Worm (Caenorhabditis elegans) whole organism, young adult: ENCODE measurements around the gene ccch-2.
"Not testable (repeated sequence)": the region's sequence is repeated elsewhere in the genome, so short reads cannot be mapped to it uniquely, and the experiment has no call there.

ENCODE experiments used
- B0261.1 ChIP-seq: sonication (generic microtip); optimal IDR thresholded peaks from 2 replicates; lab custom pipeline; 2016; ENCODE audit warnings: mild to moderate bottlenecking, missing genetic modification characterization, moderate library complexity, missing compliant biosample characterization
- F23B12.7 ChIP-seq: sonication (generic microtip); optimal IDR thresholded peaks from 2 replicates; lab custom pipeline; 2017; ENCODE audit warnings: missing genetic modification characterization, mild to moderate bottlenecking, missing compliant biosample characterization, antibody characterized with exemption, moderate library complexity; ENCODE audit not compliant: insufficient read depth
- K11D2.4 ChIP-seq: fragments of 200-800 bp; sonication (Bioruptor generic); IDR thresholded peaks from 2 replicates; pipeline ENCODE4 v1.3.6; 2022; ENCODE audit warnings: missing genetic modification reagents, missing genetic modification characterization, missing compliant biosample characterization
- K12H6.12 ChIP-seq: fragments of 200-800 bp; sonication (Bioruptor generic); optimal IDR thresholded peaks from 2 replicates; lab custom pipeline; 2018; ENCODE audit warnings: mild to moderate bottlenecking, missing genetic modification characterization, missing compliant biosample characterization
- aptf-3 ChIP-seq: fragments of 200-800 bp; sonication (Bioruptor generic); IDR thresholded peaks from 2 replicates; pipeline ENCODE4 v1.3.6; 2022; ENCODE audit warnings: missing genetic modification characterization, missing compliant biosample characterization
- atf-7 ChIP-seq: sonication (generic microtip); optimal IDR thresholded peaks from 2 replicates; lab custom pipeline; 2017; ENCODE audit warnings: mild to moderate bottlenecking, missing genetic modification characterization, missing compliant biosample characterization
- athp-1 ChIP-seq: sonication (generic microtip); optimal IDR thresholded peaks from 2 replicates; lab custom pipeline; 2017; ENCODE audit warnings: mild to moderate bottlenecking, missing genetic modification characterization, missing compliant biosample characterization
- attf-6 ChIP-seq: fragments of 200-800 bp; sonication (Bioruptor generic); IDR thresholded peaks from 2 replicates; pipeline ENCODE4 v1.3.6; 2022; ENCODE audit warnings: missing genetic modification reagents, missing genetic modification characterization, missing compliant biosample characterization
- die-1 ChIP-seq: sonication (generic microtip); optimal IDR thresholded peaks from 2 replicates; lab custom pipeline; 2016; ENCODE audit warnings: missing genotype, mild to moderate bottlenecking, missing genetic modification characterization, missing compliant biosample characterization
- efl-1 ChIP-seq: fragments of 150-350 bp; optimal IDR thresholded peaks from 2 replicates; lab custom pipeline; 2014; ENCODE audit warnings: missing biosample characterization, missing genetic modification reagents, missing genetic modification characterization
- egl-18 ChIP-seq: fragments of 200-800 bp; sonication (Bioruptor generic); IDR thresholded peaks from 2 replicates; pipeline ENCODE4 v1.3.6; 2022; ENCODE audit warnings: missing genetic modification reagents, missing genetic modification characterization, missing compliant biosample characterization
- ets-4 ChIP-seq: fragments of 200-800 bp; sonication (Bioruptor generic); optimal IDR thresholded peaks from 2 replicates; lab custom pipeline; 2018; ENCODE audit warnings: mild to moderate bottlenecking, missing genetic modification characterization, missing compliant biosample characterization
- hlh-26 ChIP-seq: fragments of 200-800 bp; sonication (Bioruptor generic); conservative IDR thresholded peaks from 2 replicates; pipeline ENCODE4 v1.3.6; 2022; ENCODE audit warnings: missing genetic modification reagents, missing genetic modification characterization, missing compliant biosample characterization
- hmg-1.2 ChIP-seq: fragments of 200-800 bp; sonication (Bioruptor generic); IDR thresholded peaks from 2 replicates; pipeline ENCODE4 v1.3.6; 2022; ENCODE audit warnings: missing genetic modification reagents, missing genetic modification characterization, missing compliant biosample characterization
- hmg-20 ChIP-seq: fragments of 200-800 bp; sonication (Bioruptor generic); IDR thresholded peaks from 2 replicates; pipeline ENCODE4 v1.3.6; 2022; ENCODE audit warnings: missing genetic modification reagents, missing genetic modification characterization, missing compliant biosample characterization
- let-607 ChIP-seq, 2 experiments: fragments of 200-800 bp in 1 of 2; sonication (Bioruptor generic) in 1 of 2; sonication (generic microtip) in 1 of 2; optimal IDR thresholded peaks; 2 replicates each; lab custom pipeline; 2016 to 2018; ENCODE audit warnings: mild to moderate bottlenecking in 2 of 2, missing compliant biosample characterization in 2 of 2, missing genetic modification characterization in 2 of 2, moderate library complexity in 2 of 2, missing genotype in 1 of 2
- lsy-27 ChIP-seq: sonication (generic microtip); optimal IDR thresholded peaks from 2 replicates; lab custom pipeline; 2017; ENCODE audit warnings: missing genetic modification characterization, mild to moderate bottlenecking, missing compliant biosample characterization, antibody characterized with exemption, missing genotype, borderline replicate concordance; ENCODE audit not compliant: insufficient read depth
- madf-10 ChIP-seq: sonication (generic microtip); optimal IDR thresholded peaks from 2 replicates; lab custom pipeline; 2016; ENCODE audit warnings: mild to moderate bottlenecking, missing genetic modification characterization, missing compliant biosample characterization
- madf-3 ChIP-seq: fragments of 200-800 bp; sonication (Bioruptor generic); IDR thresholded peaks from 2 replicates; pipeline ENCODE4 v1.3.6; 2022; ENCODE audit warnings: missing genetic modification reagents, missing genetic modification characterization, missing compliant biosample characterization
- mcd-1 ChIP-seq: fragments of 200-800 bp; sonication (Bioruptor generic); IDR thresholded peaks from 2 replicates; pipeline ENCODE4 v1.3.6; 2022; ENCODE audit warnings: missing genetic modification reagents, missing genetic modification characterization, missing compliant biosample characterization
- mxl-1 ChIP-seq: sonication (generic microtip); optimal IDR thresholded peaks from 2 replicates; lab custom pipeline; 2016; ENCODE audit warnings: missing genetic modification characterization, missing compliant biosample characterization
- nhr-90 ChIP-seq: sonication (generic microtip); optimal IDR thresholded peaks from 2 replicates; lab custom pipeline; 2016; ENCODE audit warnings: missing genotype, mild to moderate bottlenecking, missing genetic modification characterization, missing compliant biosample characterization
- pbrm-1 ChIP-seq: fragments of 200-800 bp; sonication (Bioruptor generic); IDR thresholded peaks from 2 replicates; pipeline ENCODE4 v1.3.6; 2022; ENCODE audit warnings: missing genetic modification reagents, missing genetic modification characterization, missing compliant biosample characterization
- pha-4 ChIP-seq: fragments of 150-350 bp; sonication (generic microtip); optimal IDR thresholded peaks from 2 replicates; lab custom pipeline; 2014; ENCODE audit warnings: missing biosample characterization, missing genetic modification reagents, missing genetic modification characterization
- rpc-1 ChIP-seq, 2 experiments: fragments of 150-350 bp in 1 of 2; sonication (generic microtip) in 1 of 2; optimal IDR thresholded peaks; 2 replicates each; lab custom pipeline; 2014 to 2018; ENCODE audit warnings: missing biosample characterization in 1 of 2, missing genetic modification characterization in 1 of 2, missing genetic modification reagents in 1 of 2, missing genotype in 1 of 2
- snpc-1.1 ChIP-seq: sonication (generic microtip); optimal IDR thresholded peaks from 2 replicates; lab custom pipeline; 2017; ENCODE audit warnings: missing genetic modification characterization, mild to moderate bottlenecking, missing compliant biosample characterization, antibody characterized with exemption, moderate library complexity, missing genotype, missing genetic modification reagents; ENCODE audit not compliant: insufficient read depth
- snpc-4 ChIP-seq, 5 experiments: fragments of 150-350 bp in 1 of 5; sonication (generic microtip) in 4 of 5; optimal IDR thresholded peaks; 2 replicates each; lab custom pipeline; 2014 to 2018; ENCODE audit warnings: missing genetic modification characterization in 5 of 5, missing biosample characterization in 3 of 5, antibody characterized with exemption in 2 of 5, mild to moderate bottlenecking in 2 of 5, missing compliant biosample characterization in 2 of 5, missing genotype in 2 of 5, moderate library complexity in 2 of 5, missing genetic modification reagents in 1 of 5
- sptf-2 ChIP-seq: fragments of 200-800 bp; sonication (Bioruptor generic); optimal IDR thresholded peaks from 2 replicates; lab custom pipeline; 2018; ENCODE audit warnings: mild to moderate bottlenecking, missing genetic modification characterization, missing compliant biosample characterization
- tbp1 ChIP-seq: fragments of 200-800 bp; sonication (Bioruptor generic); optimal IDR thresholded peaks from 2 replicates; lab custom pipeline; 2018; ENCODE audit warnings: mild to moderate bottlenecking, missing genetic modification characterization, missing compliant biosample characterization
- ztf-28 ChIP-seq: fragments of 200-800 bp; sonication (Bioruptor generic); IDR thresholded peaks from 2 replicates; pipeline ENCODE4 v1.3.6; 2022; ENCODE audit warnings: missing genetic modification reagents, missing genetic modification characterization, missing compliant biosample characterization

ccch-2 gene

DNA sequence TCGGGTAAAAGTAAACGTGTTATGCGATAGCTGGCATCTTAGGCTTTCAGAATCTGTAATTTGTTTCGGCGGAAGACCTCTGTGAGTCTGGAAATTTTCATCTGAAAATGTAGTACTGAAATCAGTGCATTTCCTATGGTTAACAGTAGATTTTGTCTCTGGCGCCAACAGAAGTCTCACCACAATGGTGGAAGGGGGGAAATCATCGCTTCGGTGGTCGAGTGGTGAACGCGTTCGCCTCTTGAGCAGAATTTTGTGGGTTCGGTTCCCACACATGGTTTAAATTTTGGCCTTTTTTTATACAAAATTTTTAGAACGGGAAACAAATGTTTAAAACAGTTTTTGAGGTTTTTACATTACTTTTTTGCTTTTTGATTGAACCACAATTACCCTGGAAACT lies 17.7 kb upstream of the ccch-2 start:
- TF ChIP-seq snpc-4 (GFP tag; optimal IDR thresholded peaks at IDR 0.05; lab: Kevin White, UChicago); rpc-1 (optimal IDR thresholded peaks at IDR 0.05; lab: Kevin White, UChicago): not testable (repeated sequence)
- TF ChIP-seq snpc-4 (tag; optimal IDR thresholded peaks at IDR 0.05; lab: Kevin White, UChicago) (peak in 1 of 4 experiments; percentile 86), rpc-1 (tag; optimal IDR thresholded peaks at IDR 0.05; lab: Kevin White, UChicago) (peak; percentile 51), tbp1 (peak; percentile 79), attf-6 (GFP tag; lab: Robert Waterston, UW) (peak; percentile 95), hmg-1.2 (GFP tag; lab: Robert Waterston, UW) (peak; percentile 46; the same call in 1 of the 2 replicates), B0261.1 (peak; percentile 55)
- TF ChIP-seq, all 124 proteins: peak for 6; not testable (repeated sequence) for 118

DNA sequence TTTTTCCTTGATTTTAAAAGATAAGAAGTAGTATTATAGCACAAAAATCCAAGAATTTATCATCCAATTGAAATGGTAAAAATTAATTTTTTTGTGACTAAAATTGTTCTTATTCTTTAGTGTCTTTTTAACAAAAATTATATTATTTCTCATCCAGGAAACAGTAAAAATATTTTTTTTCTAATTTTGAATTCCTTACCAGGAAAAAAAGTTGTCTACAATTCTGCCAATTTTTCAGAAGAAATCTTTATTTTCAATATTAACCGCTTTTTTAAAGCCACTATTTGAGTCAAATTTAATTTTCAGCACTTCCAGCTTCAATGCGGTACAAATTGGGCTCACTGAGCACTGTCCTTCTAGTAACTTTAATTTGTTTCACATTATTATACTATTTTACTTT lies 7.0 kb upstream of the ccch-2 start, which contains the start of gene F38C2.4:
TSS of gene F38C2.4 (plus strand) at position 301 of the 400 bp plus-strand sequence.
- TF ChIP-seq lsy-27 = no peak
- TF ChIP-seq snpc-4 (GFP tag; optimal IDR thresholded peaks at IDR 0.05; lab: Kevin White, UChicago) = no peak
- peak in 2 of 4 experiments; percentile 12 to 43 for TF ChIP-seq snpc-4 (tag; optimal IDR thresholded peaks at IDR 0.05; lab: Kevin White, UChicago)
- TF ChIP-seq, all 124 proteins: peak for 1

DNA sequence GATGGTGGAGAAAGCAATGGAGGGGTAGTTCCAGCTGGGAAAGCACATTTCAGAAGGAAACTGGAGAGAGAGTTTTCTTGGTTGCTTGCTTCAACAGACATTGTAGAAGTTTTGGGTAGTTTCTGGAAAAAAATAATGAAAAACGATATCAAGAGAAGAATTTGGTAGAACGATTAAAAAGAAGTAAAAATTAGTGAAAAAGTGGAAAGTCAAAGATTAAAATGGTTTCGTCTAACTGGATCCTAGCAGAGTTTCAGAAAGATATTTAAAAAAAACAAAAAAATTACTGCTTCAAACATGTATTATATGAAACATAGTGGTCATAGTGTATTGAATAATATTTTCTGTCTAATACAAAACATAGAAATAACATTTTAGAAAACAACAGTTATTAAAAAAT lies 711 bp upstream of the ccch-2 start, which contains the start of gene F38C2.7:
TSS of gene F38C2.7 (minus strand) at position 101 of the 400 bp plus-strand sequence.
- TF ChIP-seq madf-10 (no peak), mxl-1 (tag; lab: Kevin White, UChicago) (no peak), pha-4 (no peak), sptf-2 (GFP tag; lab: Kevin White, UChicago) (no peak), die-1 (tag; lab: Kevin White, UChicago) (no peak), hmg-20 (GFP tag; lab: Robert Waterston, UW) (no peak), egl-18 (GFP tag; lab: Robert Waterston, UW) (no peak), K11D2.4 (GFP tag; lab: Robert Waterston, UW) (no peak), efl-1 (GFP tag; lab: Kevin White, UChicago) (no peak), hlh-26 (GFP tag; lab: Robert Waterston, UW) (no peak), pbrm-1 (GFP tag; lab: Robert Waterston, UW) (no peak)

DNA sequence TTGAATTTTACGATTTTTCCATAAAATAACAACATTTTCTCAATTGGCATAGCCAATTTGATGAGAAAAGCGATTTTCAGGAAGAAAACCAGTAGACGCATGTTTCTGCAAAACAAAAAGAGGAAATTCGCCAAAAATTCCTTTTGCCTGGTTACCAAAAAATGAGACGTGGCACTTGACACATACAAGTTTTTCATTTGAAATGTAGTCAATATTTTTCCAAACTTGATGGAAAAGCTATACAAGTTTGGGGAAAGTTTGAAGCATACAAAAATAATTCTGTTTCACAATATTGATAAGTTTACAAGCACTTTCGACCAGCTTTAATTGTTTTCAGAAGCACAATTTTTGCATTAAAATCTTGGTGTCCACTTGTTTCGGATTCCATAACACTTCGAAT lies 2.6 kb downstream of the ccch-2 start, which contains the start of gene clec-191:
TSS of gene clec-191 (minus strand) at position 101 of the 400 bp plus-strand sequence.
- TF ChIP-seq nhr-90 (tag; lab: Kevin White, UChicago) = no peak
- TF ChIP-seq athp-1 (tag; lab: Kevin White, UChicago) = no peak
- TF ChIP-seq sptf-2 (GFP tag; lab: Kevin White, UChicago) = no peak
- no peak for TF ChIP-seq aptf-3 (GFP tag; lab: Robert Waterston, UW)
- no peak for TF ChIP-seq atf-7 (tag; lab: Kevin White, UChicago)
- no peak for TF ChIP-seq K12H6.12 (tag; lab: Kevin White, UChicago)
- no peak for TF ChIP-seq mcd-1 (GFP tag; lab: Robert Waterston, UW)
- TF ChIP-seq ets-4 (GFP tag; lab: Kevin White, UChicago) = no peak
- no peak for TF ChIP-seq snpc-1.1 (tag; lab: Kevin White, UChicago)
- no peak for TF ChIP-seq ztf-28 (GFP tag; lab: Robert Waterston, UW)
- TF ChIP-seq let-607 (tag; optimal IDR thresholded peaks at IDR 0.05; lab: Kevin White, UChicago) = no peak
- no peak for TF ChIP-seq madf-3 (GFP tag; lab: Robert Waterston, UW)
- TF ChIP-seq rpc-1 (optimal IDR thresholded peaks at IDR 0.05; lab: Kevin White, UChicago) = no peak
- TF ChIP-seq rpc-1 (tag; optimal IDR thresholded peaks at IDR 0.05; lab: Kevin White, UChicago) = no peak
- TF ChIP-seq efl-1 (GFP tag; lab: Kevin White, UChicago) = no peak
- no peak for TF ChIP-seq F23B12.7 (tag; lab: Kevin White, UChicago)
- TF ChIP-seq, all 124 proteins: peak for 0
